Fruit fly (Drosophila melanogaster) whole organism, pupa: ENCODE data around the gene CG14891.

Experiments
- CG12605 ChIP-seq: fragments of 200-800 bp; sonication (Bioruptor generic); IDR thresholded peaks from 2 replicates; pipeline ENCODE4 v1.3.6; 2022; ENCODE audit warnings: missing biosample characterization, missing genetic modification characterization
- CG13204 ChIP-seq: fragments of 200-800 bp; sonication (Bioruptor generic); optimal IDR thresholded peaks from 2 replicates; lab custom pipeline; 2018; ENCODE audit warnings: missing biosample characterization, mild to moderate bottlenecking, missing genetic modification characterization, moderate library complexity
- CG14655 ChIP-seq: fragments of 200-800 bp; sonication (Bioruptor generic); optimal IDR thresholded peaks from 3 replicates; lab custom pipeline; 2017; ENCODE audit warnings: mild to moderate bottlenecking, missing biosample characterization, missing genetic modification reagents, missing genetic modification characterization
- CG15710 ChIP-seq: fragments of 200-800 bp; sonication (Bioruptor generic); optimal IDR thresholded peaks from 2 replicates; lab custom pipeline; 2018; ENCODE audit warnings: missing biosample characterization, mild to moderate bottlenecking, missing genetic modification characterization, moderate library complexity
- CG32121 ChIP-seq: fragments of 200-800 bp; sonication (Bioruptor generic); IDR thresholded peaks from 2 replicates; pipeline ENCODE4 v1.3.6; 2022; ENCODE audit warnings: missing biosample characterization, missing genetic modification characterization
- CG8159 ChIP-seq: fragments of 200-800 bp; sonication (Bioruptor generic); optimal IDR thresholded peaks from 3 replicates; lab custom pipeline; 2018; ENCODE audit warnings: missing biosample characterization, mild to moderate bottlenecking, missing genetic modification characterization, moderate library complexity
- Pif1A ChIP-seq: fragments of 200-800 bp; sonication (Bioruptor generic); optimal IDR thresholded peaks from 3 replicates; lab custom pipeline; 2016; ENCODE audit warnings: missing biosample characterization, missing genetic modification characterization

DNA sequence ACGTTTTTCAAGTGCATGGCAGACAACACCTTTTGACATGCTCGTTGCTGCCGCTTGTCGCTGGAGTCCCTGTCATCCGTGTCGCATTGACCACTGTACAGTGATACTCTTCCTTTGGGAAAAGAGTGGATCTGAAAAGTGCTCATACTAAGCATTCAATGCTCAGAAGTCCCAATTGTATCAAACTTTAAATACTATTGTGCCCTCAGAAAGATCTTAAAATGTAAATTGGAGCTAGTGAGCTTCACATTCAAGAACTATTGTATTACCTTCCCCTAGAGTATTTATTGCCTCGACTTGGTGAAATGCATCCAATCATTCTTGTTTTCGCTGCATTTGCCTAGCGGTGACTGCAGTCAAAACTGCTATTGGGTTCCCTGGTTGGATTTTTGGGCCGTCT, 47.9 kb upstream of the CG14891 start:
- TF ChIP-seq CG12605 (GFP tag; lab: Robert Waterston, UW) (no peak), CG14655 (peak; percentile 63), CG8159 (tag; lab: Kevin White, UChicago) (peak; percentile 45), CG32121 (no peak; the same call in 1 of the 2 replicates), CG15710 (peak; percentile 23), Pif1A (GFP tag; lab: Kevin White, UChicago) (peak; percentile 41), CG13204 (GFP tag; lab: Kevin White, UChicago) (no peak)
